Worm (Caenorhabditis elegans): ENCODE data around the gene sre-13.

The sre-13 gene

DNA sequence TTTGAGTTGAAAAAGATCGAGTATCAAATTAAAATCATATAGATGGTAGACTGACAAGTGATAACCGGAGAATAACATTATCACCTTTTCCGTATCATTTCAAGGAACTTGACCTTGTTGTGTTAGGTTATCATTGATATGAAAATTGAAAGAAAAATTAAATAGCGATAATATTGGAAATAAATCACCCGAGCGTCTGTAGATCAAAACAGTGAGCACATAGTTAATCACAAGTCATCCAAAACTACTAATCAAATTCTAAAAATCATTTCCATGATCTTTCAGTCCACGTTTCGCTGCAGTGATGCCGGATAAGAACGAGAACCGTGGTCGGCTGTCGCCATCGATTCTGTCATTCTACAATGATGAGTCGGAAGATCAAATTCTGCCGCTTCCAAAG, 16.8 kb downstream of the sre-13 start:
- TF ChIP-seq ztf-3 (GFP tag; optimal IDR thresholded peaks at IDR 0.05) (no peak), pha-4 (tag; optimal IDR thresholded peaks at IDR 0.05) (no peak), madf-6 (GFP tag; IDR thresholded peaks at IDR 0.05) (no peak), ceh-27 (GFP tag; optimal IDR thresholded peaks at IDR 0.05) (no peak), hmg-20 (GFP tag; IDR thresholded peaks at IDR 0.05) (no peak), repo-1 (tag; optimal IDR thresholded peaks at IDR 0.05) (no peak), lin-54 (GFP tag; optimal IDR thresholded peaks at IDR 0.05) (no peak), nfya-1 (tag; optimal IDR thresholded peaks at IDR 0.05; ENCODE audit: borderline replicate concordance, insufficient read depth) (no peak), egl-18 (GFP tag; IDR thresholded peaks at IDR 0.05) (no peak), mes-4 (tag; optimal IDR thresholded peaks at IDR 0.05) (no peak), zfh-2 (GFP tag; conservative IDR thresholded peaks at IDR 0.05) (no peak), ceh-91 (GFP tag; IDR thresholded peaks at IDR 0.05) (no peak), nhr-90 (tag; optimal IDR thresholded peaks at IDR 0.05) (no peak), Y95B8A.8 (GFP tag; IDR thresholded peaks at IDR 0.05) (no peak), sptf-2 (GFP tag; optimal IDR thresholded peaks at IDR 0.05) (no peak), ztf-6 (GFP tag; IDR thresholded peaks at IDR 0.05) (no peak)

- no peak for TF ChIP-seq attf-6 (GFP tag; IDR thresholded peaks at IDR 0.05)
- TF ChIP-seq lir-1 (GFP tag; conservative IDR thresholded peaks at IDR 0.05): no peak
- TF ChIP-seq cebp-1 (GFP tag; IDR thresholded peaks at IDR 0.05): no peak
- TF ChIP-seq cebp-1 (tag; optimal IDR thresholded peaks at IDR 0.05): no peak
- no peak for TF ChIP-seq hlh-12 (tag; optimal IDR thresholded peaks at IDR 0.05)
- no peak for TF ChIP-seq mxl-1 (tag; optimal IDR thresholded peaks at IDR 0.05)
- TF ChIP-seq F10E7.11 (tag; optimal IDR thresholded peaks at IDR 0.05): no peak
- no peak for TF ChIP-seq tbp1 (GFP tag; optimal IDR thresholded peaks at IDR 0.05)
- TF ChIP-seq B0336.3 (GFP tag; IDR thresholded peaks at IDR 0.05): no peak
Observed at ce11 chrII:14618764-14619163, 17.9 kb downstream of the sre-13 start.

ce11 chrII:14618158-14618557, 18.5 kb downstream of the sre-13 start:
- TF ChIP-seq dpl-1 (GFP tag; optimal IDR thresholded peaks at IDR 0.05) (no peak), bed-2 (GFP tag; IDR thresholded peaks at IDR 0.05) (no peak), lin-35 (GFP tag; optimal IDR thresholded peaks at IDR 0.05) (no peak), ztf-3 (GFP tag; optimal IDR thresholded peaks at IDR 0.05) (no peak), snpc-4 (GFP tag; optimal IDR thresholded peaks at IDR 0.05) (no peak), snpc-4 (tag; optimal IDR thresholded peaks at IDR 0.05) (no peak), chd-7 (tag; optimal IDR thresholded peaks at IDR 0.05) (no peak), C06A6.2 (GFP tag; conservative IDR thresholded peaks at IDR 0.05) (no peak), nfya-2 (GFP tag; IDR thresholded peaks at IDR 0.05) (no peak), F10E7.11 (tag; optimal IDR thresholded peaks at IDR 0.05) (no peak), snpc-3.4 (tag; optimal IDR thresholded peaks at IDR 0.05) (no peak), tlf-1 (GFP tag; optimal IDR thresholded peaks at IDR 0.05) (no peak), T07F8.4 (tag; optimal IDR thresholded peaks at IDR 0.05) (no peak), unc-130 (GFP tag; optimal IDR thresholded peaks at IDR 0.05) (no peak), unc-62 (GFP tag; optimal IDR thresholded peaks at IDR 0.05) (no peak), akir-1 (GFP tag; optimal IDR thresholded peaks at IDR 0.05) (no peak), cebp-2 (GFP tag; IDR thresholded peaks at IDR 0.05) (no peak)

Measured in whole organism, young adult.